Worm (Caenorhabditis elegans) whole organism, young adult: ENCODE data around the gene ipla-6.
A peak's percentile ranks its signal among the peaks of the same experiment; 100 is the strongest.

Experiments used
- B0019.2 ChIP-seq: fragments of 200-800 bp; sonication (Bioruptor generic); conservative IDR thresholded peaks from 2 replicates; pipeline ENCODE4 v1.3.6; 2022; ENCODE audit warnings: missing genetic modification reagents, missing genetic modification characterization, missing compliant biosample characterization
- B0336.3 ChIP-seq: fragments of 200-800 bp; sonication (Bioruptor generic); IDR thresholded peaks from 2 replicates; pipeline ENCODE4 v1.3.6; 2022; ENCODE audit warnings: missing genetic modification characterization, missing compliant biosample characterization
- F22D6.2 ChIP-seq: sonication (generic microtip); optimal IDR thresholded peaks from 2 replicates; lab custom pipeline; 2016; ENCODE audit warnings: mild to moderate bottlenecking, missing genetic modification characterization, missing compliant biosample characterization
- F52B5.7 ChIP-seq: sonication (generic microtip); optimal IDR thresholded peaks from 2 replicates; lab custom pipeline; 2016; ENCODE audit warnings: mild to moderate bottlenecking, missing genetic modification characterization, missing compliant biosample characterization
- F55B11.4 ChIP-seq: sonication (generic microtip); optimal IDR thresholded peaks from 2 replicates; lab custom pipeline; 2016; ENCODE audit warnings: missing compliant biosample characterization, missing genetic modification characterization, borderline replicate concordance; ENCODE audit not compliant: insufficient read depth
- K11D2.4 ChIP-seq: fragments of 200-800 bp; sonication (Bioruptor generic); IDR thresholded peaks from 2 replicates; pipeline ENCODE4 v1.3.6; 2022; ENCODE audit warnings: missing genetic modification reagents, missing genetic modification characterization, missing compliant biosample characterization
- T26A5.8 ChIP-seq: sonication (generic microtip); optimal IDR thresholded peaks from 2 replicates; lab custom pipeline; 2016; ENCODE audit warnings: missing genetic modification characterization, missing compliant biosample characterization
- Y53F4B.3 ChIP-seq: fragments of 200-800 bp; sonication (Bioruptor generic); IDR thresholded peaks from 2 replicates; pipeline ENCODE4 v1.3.6; 2022; ENCODE audit warnings: missing genetic modification reagents, missing genetic modification characterization, missing compliant biosample characterization
- Y56A3A.18 ChIP-seq: fragments of 200-800 bp; sonication (Bioruptor generic); IDR thresholded peaks from 2 replicates; pipeline ENCODE4 v1.3.6; 2022; ENCODE audit warnings: missing genetic modification reagents, missing genetic modification characterization, missing compliant biosample characterization
- Y67H2A.10 ChIP-seq: fragments of 200-800 bp; sonication (Bioruptor generic); conservative IDR thresholded peaks from 2 replicates; pipeline ENCODE4 v1.3.6; 2022; ENCODE audit warnings: missing genetic modification reagents, missing genetic modification characterization, missing compliant biosample characterization
- Y79H2A.3 ChIP-seq: fragments of 200-800 bp; sonication (Bioruptor generic); conservative IDR thresholded peaks from 2 replicates; pipeline ENCODE4 v1.3.6; 2022; ENCODE audit warnings: missing genetic modification reagents, missing genetic modification characterization, missing compliant biosample characterization
- aptf-2 ChIP-seq: fragments of 200-800 bp; sonication (Bioruptor generic); conservative IDR thresholded peaks from 2 replicates; pipeline ENCODE4 v1.3.6; 2022; ENCODE audit warnings: missing genetic modification reagents, missing genetic modification characterization, missing compliant biosample characterization
- aptf-3 ChIP-seq: fragments of 200-800 bp; sonication (Bioruptor generic); IDR thresholded peaks from 2 replicates; pipeline ENCODE4 v1.3.6; 2022; ENCODE audit warnings: missing genetic modification characterization, missing compliant biosample characterization
- attf-6 ChIP-seq: fragments of 200-800 bp; sonication (Bioruptor generic); IDR thresholded peaks from 2 replicates; pipeline ENCODE4 v1.3.6; 2022; ENCODE audit warnings: missing genetic modification reagents, missing genetic modification characterization, missing compliant biosample characterization
- bed-1 ChIP-seq: fragments of 200-800 bp; sonication (Bioruptor generic); IDR thresholded peaks from 2 replicates; pipeline ENCODE4 v1.3.6; 2022; ENCODE audit warnings: missing genetic modification reagents, missing genetic modification characterization, missing compliant biosample characterization
- cebp-2 ChIP-seq: fragments of 200-800 bp; sonication (Bioruptor generic); IDR thresholded peaks from 2 replicates; pipeline ENCODE4 v1.3.6; 2022; ENCODE audit warnings: missing genetic modification characterization, missing compliant biosample characterization
- ceh-58 ChIP-seq: fragments of 200-800 bp; sonication (Bioruptor generic); IDR thresholded peaks from 2 replicates; pipeline ENCODE4 v1.3.6; 2022; ENCODE audit warnings: missing genetic modification characterization, missing compliant biosample characterization
- ceh-79 ChIP-seq: sonication (generic microtip); optimal IDR thresholded peaks from 2 replicates; lab custom pipeline; 2017; ENCODE audit warnings: mild to moderate bottlenecking, missing genetic modification characterization, missing compliant biosample characterization
- ceh-91 ChIP-seq: fragments of 200-800 bp; sonication (Bioruptor generic); IDR thresholded peaks from 2 replicates; pipeline ENCODE4 v1.3.6; 2022; ENCODE audit warnings: missing genetic modification reagents, missing genetic modification characterization, missing compliant biosample characterization
- dox-1 ChIP-seq: fragments of 200-800 bp; sonication (Bioruptor generic); IDR thresholded peaks from 2 replicates; pipeline ENCODE4 v1.3.6; 2022; ENCODE audit warnings: missing genetic modification reagents, missing genetic modification characterization, missing compliant biosample characterization
- dpff-1 ChIP-seq: sonication (generic microtip); optimal IDR thresholded peaks from 2 replicates; lab custom pipeline; 2017; ENCODE audit warnings: mild to moderate bottlenecking, missing genetic modification characterization, missing compliant biosample characterization
- dpl-1 ChIP-seq: fragments of 150-350 bp; optimal IDR thresholded peaks from 2 replicates; lab custom pipeline; 2014; ENCODE audit warnings: missing biosample characterization, missing genetic modification reagents, missing genetic modification characterization
- egl-44 ChIP-seq: fragments of 200-800 bp; sonication (Bioruptor generic); IDR thresholded peaks from 2 replicates; pipeline ENCODE4 v1.3.6; 2022; ENCODE audit warnings: missing genetic modification reagents, missing genetic modification characterization, missing compliant biosample characterization
- ets-4 ChIP-seq: fragments of 200-800 bp; sonication (Bioruptor generic); optimal IDR thresholded peaks from 2 replicates; lab custom pipeline; 2018; ENCODE audit warnings: mild to moderate bottlenecking, missing genetic modification characterization, missing compliant biosample characterization
- gei-17 ChIP-seq: fragments of 200-800 bp; sonication (Bioruptor generic); optimal IDR thresholded peaks from 2 replicates; lab custom pipeline; 2018; ENCODE audit warnings: mild to moderate bottlenecking, missing genetic modification characterization, missing compliant biosample characterization
- him-1 ChIP-seq: sonication (generic microtip); optimal IDR thresholded peaks from 2 replicates; lab custom pipeline; 2016; ENCODE audit warnings: missing genotype, missing genetic modification reagents, missing genetic modification characterization, missing compliant biosample characterization
- hlh-12 ChIP-seq: sonication (generic microtip); optimal IDR thresholded peaks from 2 replicates; lab custom pipeline; 2016; ENCODE audit warnings: missing genetic modification characterization, missing compliant biosample characterization
- hlh-26 ChIP-seq: fragments of 200-800 bp; sonication (Bioruptor generic); conservative IDR thresholded peaks from 2 replicates; pipeline ENCODE4 v1.3.6; 2022; ENCODE audit warnings: missing genetic modification reagents, missing genetic modification characterization, missing compliant biosample characterization
- hrde-1 ChIP-seq: sonication (generic microtip); optimal IDR thresholded peaks from 2 replicates; lab custom pipeline; 2016; ENCODE audit warnings: missing genetic modification characterization, mild to moderate bottlenecking, missing compliant biosample characterization, moderate library complexity, missing genotype, missing genetic modification reagents, borderline replicate concordance
- let-526 ChIP-seq: fragments of 200-800 bp; sonication (Bioruptor generic); IDR thresholded peaks from 2 replicates; pipeline ENCODE4 v1.3.6; 2022; ENCODE audit warnings: missing genetic modification reagents, missing genetic modification characterization, missing compliant biosample characterization
- lin-40 ChIP-seq: sonication (generic microtip); optimal IDR thresholded peaks from 2 replicates; lab custom pipeline; 2016; ENCODE audit warnings: missing genetic modification characterization, mild to moderate bottlenecking, missing compliant biosample characterization, missing genotype, missing genetic modification reagents
- lsl-1 ChIP-seq: fragments of 200-800 bp; sonication (Bioruptor generic); optimal IDR thresholded peaks from 2 replicates; lab custom pipeline; 2018; ENCODE audit warnings: mild to moderate bottlenecking, missing genetic modification characterization, moderate library complexity, missing compliant biosample characterization
- madf-6 ChIP-seq: fragments of 200-800 bp; sonication (Bioruptor generic); IDR thresholded peaks from 2 replicates; pipeline ENCODE4 v1.3.6; 2022; ENCODE audit warnings: missing genetic modification reagents, missing genetic modification characterization, missing compliant biosample characterization
- mel-28 ChIP-seq: sonication (generic microtip); optimal IDR thresholded peaks from 2 replicates; lab custom pipeline; 2016; ENCODE audit warnings: borderline replicate concordance, mild to moderate bottlenecking, missing genetic modification characterization, missing compliant biosample characterization
- nfya-1 ChIP-seq: sonication (generic microtip); optimal IDR thresholded peaks from 2 replicates; lab custom pipeline; 2017; ENCODE audit warnings: antibody characterized with exemption, missing compliant biosample characterization, missing genetic modification characterization, borderline replicate concordance; ENCODE audit not compliant: insufficient read depth
- nhr-80 ChIP-seq: sonication (generic microtip); optimal IDR thresholded peaks from 2 replicates; lab custom pipeline; 2016; ENCODE audit warnings: missing genetic modification characterization, missing compliant biosample characterization
- nhr-90 ChIP-seq: sonication (generic microtip); optimal IDR thresholded peaks from 2 replicates; lab custom pipeline; 2016; ENCODE audit warnings: missing genotype, mild to moderate bottlenecking, missing genetic modification characterization, missing compliant biosample characterization
- rcor-1 ChIP-seq: fragments of 200-800 bp; sonication (Bioruptor generic); IDR thresholded peaks from 2 replicates; pipeline ENCODE4 v1.3.6; 2022; ENCODE audit warnings: missing genetic modification reagents, missing genetic modification characterization, missing compliant biosample characterization
- rec-8 ChIP-seq, 2 experiments: sonication (generic microtip); optimal IDR thresholded peaks; 2 replicates each; lab custom pipeline; 2016; ENCODE audit warnings: mild to moderate bottlenecking in 2 of 2, missing genetic modification characterization in 2 of 2, missing genetic modification reagents in 2 of 2, missing genotype in 2 of 2, missing biosample characterization in 1 of 2, missing compliant biosample characterization in 1 of 2, moderate library complexity in 1 of 2
- rpc-1 ChIP-seq, 2 experiments: fragments of 150-350 bp in 1 of 2; sonication (generic microtip) in 1 of 2; optimal IDR thresholded peaks; 2 replicates each; lab custom pipeline; 2014 to 2018; ENCODE audit warnings: missing biosample characterization in 1 of 2, missing genetic modification characterization in 1 of 2, missing genetic modification reagents in 1 of 2, missing genotype in 1 of 2
- sea-2 ChIP-seq: fragments of 200-800 bp; sonication (Bioruptor generic); IDR thresholded peaks from 2 replicates; pipeline ENCODE4 v1.3.6; 2022; ENCODE audit warnings: missing genetic modification characterization, missing compliant biosample characterization
- tbp1 ChIP-seq: fragments of 200-800 bp; sonication (Bioruptor generic); optimal IDR thresholded peaks from 2 replicates; lab custom pipeline; 2018; ENCODE audit warnings: mild to moderate bottlenecking, missing genetic modification characterization, missing compliant biosample characterization
- tbx-9 ChIP-seq: sonication (generic microtip); optimal IDR thresholded peaks from 2 replicates; lab custom pipeline; 2016; ENCODE audit warnings: borderline replicate concordance, missing genetic modification characterization, inconsistent platforms, missing compliant biosample characterization
- tlf-1 ChIP-seq: fragments of 200-800 bp; sonication (Bioruptor generic); optimal IDR thresholded peaks from 2 replicates; lab custom pipeline; 2018; ENCODE audit warnings: mild to moderate bottlenecking, missing genetic modification characterization, missing compliant biosample characterization
- zim-3 ChIP-seq: sonication (generic microtip); optimal IDR thresholded peaks from 2 replicates; lab custom pipeline; 2017; ENCODE audit warnings: mild to moderate bottlenecking, missing genetic modification characterization, moderate library complexity, missing compliant biosample characterization
- ztf-3 ChIP-seq: fragments of 200-800 bp; sonication (Bioruptor generic); optimal IDR thresholded peaks from 2 replicates; lab custom pipeline; 2018; ENCODE audit warnings: mild to moderate bottlenecking, missing genetic modification characterization, missing compliant biosample characterization
- ztf-6 ChIP-seq: fragments of 200-800 bp; sonication (Bioruptor generic); IDR thresholded peaks from 2 replicates; pipeline ENCODE4 v1.3.6; 2022; ENCODE audit warnings: missing genetic modification reagents, missing genetic modification characterization, missing compliant biosample characterization

The ipla-6 gene

ce11 chrIV:6323654-6324224 lies 13.7 kb upstream of the ipla-6 start, which contains the start of gene sqd-1 (continued):
- TF ChIP-seq madf-6 (GFP tag; lab: Robert Waterston, UW) (peak; percentile 86), tbp1 (GFP tag; lab: Kevin White, UChicago) (peak; percentile 75), nfya-1 (tag; lab: Kevin White, UChicago) (no peak), F22D6.2 (peak; percentile 81), hrde-1 (peak; percentile 88), nhr-80 (peak; percentile 30), lin-40 (tag; lab: Kevin White, UChicago) (peak; percentile 96), gei-17 (GFP tag; lab: Kevin White, UChicago) (peak; percentile 75), hlh-26 (no peak), let-526 (peak; percentile 89), aptf-2 (GFP tag; lab: Robert Waterston, UW) (peak; percentile 65; the same call in 1 of the 2 replicates), Y56A3A.18 (GFP tag; lab: Robert Waterston, UW) (peak; percentile 91), F55B11.4 (tag; lab: Kevin White, UChicago) (no peak), ceh-79 (peak; percentile 52), Y53F4B.3 (GFP tag; lab: Robert Waterston, UW) (peak; percentile 81), him-1 (tag; lab: Kevin White, UChicago) (no peak), tlf-1 (peak; percentile 93), lsl-1 (GFP tag; lab: Kevin White, UChicago) (peak; percentile 82), ceh-91 (GFP tag; lab: Robert Waterston, UW) (peak; percentile 89), T26A5.8 (peak; percentile 9), nhr-90 (peak; percentile 16), ztf-6 (GFP tag; lab: Robert Waterston, UW) (peak; percentile 78), zim-3 (tag; lab: Kevin White, UChicago) (peak; percentile 89), dpff-1 (tag; lab: Kevin White, UChicago) (no peak), rcor-1 (peak; percentile 91), K11D2.4 (GFP tag; lab: Robert Waterston, UW) (peak; percentile 93), B0019.2 (GFP tag; lab: Robert Waterston, UW) (peak; percentile 57; the same call in 1 of the 2 replicates), ets-4 (GFP tag; lab: Kevin White, UChicago) (no peak), F52B5.7 (peak; percentile 88), rec-8 (tag; optimal IDR thresholded peaks at IDR 0.05; lab: Kevin White, UChicago) (peak in 1 of 2 experiments; percentile 7), mel-28 (tag; lab: Kevin White, UChicago) (no peak), ceh-58 (GFP tag; lab: Robert Waterston, UW) (no peak), attf-6 (GFP tag; lab: Robert Waterston, UW) (peak; percentile 79; the same call in 1 of the 2 replicates), ztf-3 (GFP tag; lab: Kevin White, UChicago) (no peak), bed-1 (GFP tag; lab: Robert Waterston, UW) (0 out of 2 replicates have a peak, but pooled peaks have one; percentile 33), sea-2 (GFP tag; lab: Robert Waterston, UW) (peak; percentile 81; the same call in 1 of the 2 replicates), egl-44 (peak; percentile 86; the same call in 1 of the 2 replicates), dpl-1 (GFP tag; lab: Kevin White, UChicago) (peak; percentile 61), B0336.3 (GFP tag; lab: Robert Waterston, UW) (peak; percentile 93), hlh-12 (no peak), rpc-1 (optimal IDR thresholded peaks at IDR 0.05; lab: Kevin White, UChicago) (peak; percentile 14), rpc-1 (tag; optimal IDR thresholded peaks at IDR 0.05; lab: Kevin White, UChicago) (no peak), aptf-3 (GFP tag; lab: Robert Waterston, UW) (0 out of 2 replicates have a peak, but pooled peaks have one; percentile 36), cebp-2 (GFP tag; lab: Robert Waterston, UW) (peak; percentile 65; the same call in 1 of the 2 replicates), Y79H2A.3 (GFP tag; lab: Robert Waterston, UW) (peak; percentile 87), dox-1 (GFP tag; lab: Robert Waterston, UW) (peak; percentile 96), Y67H2A.10 (peak; percentile 84), tbx-9 (tag; lab: Kevin White, UChicago) (no peak)
